Worm (Caenorhabditis elegans) whole organism, mixed stage, embryonic: ENCODE measurements around the gene irld-9.

Source experiments
- lsy-2 ChIP-seq: fragments of 150-350 bp; optimal IDR thresholded peaks from 2 replicates; lab custom pipeline; 2014; ENCODE audit warnings: missing biosample characterization, missing genetic modification characterization
- mab-5 ChIP-seq: fragments of 150-350 bp; optimal IDR thresholded peaks from 2 replicates; lab custom pipeline; 2014; ENCODE audit warnings: missing biosample characterization, missing genetic modification characterization
- nhr-12 ChIP-seq: fragments of 150-350 bp; optimal IDR thresholded peaks from 2 replicates; lab custom pipeline; 2014; ENCODE audit warnings: missing biosample characterization, missing genetic modification characterization
- snpc-4 ChIP-seq: fragments of 150-350 bp; optimal IDR thresholded peaks from 2 replicates; lab custom pipeline; 2014; ENCODE audit warnings: missing biosample characterization, missing genetic modification characterization

- no peak for TF ChIP-seq lsy-2 (tag; lab: Kevin White, UChicago)
- no peak for TF ChIP-seq snpc-4 (tag; lab: Kevin White, UChicago)
- TF ChIP-seq nhr-12 (tag; lab: Kevin White, UChicago), result no peak
- TF ChIP-seq mab-5 (tag; lab: Kevin White, UChicago), result no peak
Measured at ce11 chrII:1786209-1786608, 47.5 kb upstream of the irld-9 start, which contains the start of gene C08F1.10.
